Worm (Caenorhabditis elegans) whole organism, L2 larva: Measurements from ENCODE around the gene irld-11.

Source experiments
- C34F6.9 ChIP-seq: fragments of 150-350 bp; optimal IDR thresholded peaks from 2 replicates; lab custom pipeline; 2014; ENCODE audit warnings: missing biosample characterization, missing genetic modification characterization
- F13H6.1 ChIP-seq: sonication (generic microtip); optimal IDR thresholded peaks from 2 replicates; lab custom pipeline; 2016; ENCODE audit warnings: missing genetic modification characterization, missing compliant biosample characterization
- R02D3.7 ChIP-seq: fragments of 150-350 bp; optimal IDR thresholded peaks from 2 replicates; lab custom pipeline; 2014; ENCODE audit warnings: missing biosample characterization, missing genetic modification characterization
- Y55F3AM.14 ChIP-seq: fragments of 200-800 bp; sonication (Bioruptor generic); optimal IDR thresholded peaks from 2 replicates; lab custom pipeline; 2018; ENCODE audit warnings: mild to moderate bottlenecking, missing genetic modification characterization, missing compliant biosample characterization
- ZK546.5 ChIP-seq: sonication (generic microtip); optimal IDR thresholded peaks from 2 replicates; lab custom pipeline; 2017; ENCODE audit warnings: missing biosample characterization, missing genetic modification characterization
- alr-1 ChIP-seq: fragments of 150-350 bp; optimal IDR thresholded peaks from 2 replicates; lab custom pipeline; 2014; ENCODE audit warnings: missing biosample characterization, missing genetic modification characterization
- aly-2 ChIP-seq: fragments of 150-350 bp; optimal IDR thresholded peaks from 2 replicates; lab custom pipeline; 2014; ENCODE audit warnings: missing biosample characterization, missing genetic modification characterization
- ama-1 ChIP-seq: fragments of 150-350 bp; optimal IDR thresholded peaks from 2 replicates; lab custom pipeline; 2018; ENCODE audit warnings: inconsistent platforms
- ceh-16 ChIP-seq: fragments of 150-350 bp; optimal IDR thresholded peaks from 2 replicates; lab custom pipeline; 2014; ENCODE audit warnings: missing biosample characterization, missing genetic modification characterization
- ceh-82 ChIP-seq: fragments of 150-350 bp; optimal IDR thresholded peaks from 2 replicates; lab custom pipeline; 2014; ENCODE audit warnings: missing biosample characterization, missing genetic modification characterization
- dmd-4 ChIP-seq: sonication (generic microtip); optimal IDR thresholded peaks from 2 replicates; lab custom pipeline; 2017; ENCODE audit warnings: missing biosample characterization, missing genetic modification characterization
- egl-27 ChIP-seq: sonication (generic microtip); optimal IDR thresholded peaks from 3 replicates; lab custom pipeline; 2017; ENCODE audit warnings: missing biosample characterization, missing genetic modification reagents, missing genetic modification characterization
- elt-1 ChIP-seq: fragments of 150-350 bp; optimal IDR thresholded peaks from 2 replicates; lab custom pipeline; 2014; ENCODE audit warnings: missing biosample characterization, missing genetic modification characterization
- elt-3 ChIP-seq: sonication (generic microtip); optimal IDR thresholded peaks from 2 replicates; lab custom pipeline; 2017; ENCODE audit warnings: missing biosample characterization, missing genetic modification characterization
- lin-13 ChIP-seq: fragments of 150-350 bp; optimal IDR thresholded peaks from 2 replicates; lab custom pipeline; 2014; ENCODE audit warnings: missing biosample characterization, missing genetic modification reagents, missing genetic modification characterization
- lin-39 ChIP-seq: fragments of 150-350 bp; optimal IDR thresholded peaks from 2 replicates; lab custom pipeline; 2014; ENCODE audit warnings: missing biosample characterization, missing genetic modification reagents, missing genetic modification characterization
- lsy-2 ChIP-seq, 2 experiments: fragments of 150-350 bp in 1 of 2; sonication (generic microtip) in 1 of 2; optimal IDR thresholded peaks; 2 replicates each; lab custom pipeline; 2014 to 2017; ENCODE audit warnings: missing biosample characterization in 2 of 2, missing genetic modification characterization in 2 of 2
- mbf-1 ChIP-seq: sonication (generic microtip); optimal IDR thresholded peaks from 2 replicates; lab custom pipeline; 2017; ENCODE audit warnings: missing biosample characterization, missing genetic modification characterization
- mdl-1 ChIP-seq, 2 experiments: fragments of 150-350 bp in 1 of 2; sonication (generic microtip) in 1 of 2; optimal IDR thresholded peaks; 2 replicates each; lab custom pipeline; 2017; ENCODE audit warnings: missing biosample characterization in 2 of 2, missing genetic modification characterization in 2 of 2
- nhr-10 ChIP-seq: sonication (generic microtip); optimal IDR thresholded peaks from 2 replicates; lab custom pipeline; 2017; ENCODE audit warnings: missing biosample characterization, missing genetic modification characterization
- nhr-11 ChIP-seq: fragments of 150-350 bp; optimal IDR thresholded peaks from 2 replicates; lab custom pipeline; 2014; ENCODE audit warnings: missing biosample characterization, missing genetic modification characterization
- nhr-12 ChIP-seq: fragments of 150-350 bp; optimal IDR thresholded peaks from 2 replicates; lab custom pipeline; 2014; ENCODE audit warnings: missing biosample characterization, missing genetic modification characterization
- nhr-21 ChIP-seq: fragments of 150-350 bp; optimal IDR thresholded peaks from 2 replicates; lab custom pipeline; 2014; ENCODE audit warnings: missing biosample characterization, missing genetic modification characterization
- nhr-23 ChIP-seq: fragments of 150-350 bp; optimal IDR thresholded peaks from 2 replicates; lab custom pipeline; 2014; ENCODE audit warnings: missing biosample characterization, missing genetic modification reagents, missing genetic modification characterization
- nhr-25 ChIP-seq: fragments of 150-350 bp; sonication (generic microtip); optimal IDR thresholded peaks from 3 replicates; lab custom pipeline; 2014; ENCODE audit warnings: missing biosample characterization, missing genetic modification characterization
- nhr-6 ChIP-seq: fragments of 150-350 bp; optimal IDR thresholded peaks from 2 replicates; lab custom pipeline; 2014; ENCODE audit warnings: missing biosample characterization, missing genetic modification characterization
- nhr-77 ChIP-seq: fragments of 150-350 bp; optimal IDR thresholded peaks from 2 replicates; lab custom pipeline; 2014; ENCODE audit warnings: missing biosample characterization, missing genetic modification characterization
- sem-4 ChIP-seq: fragments of 150-350 bp; optimal IDR thresholded peaks from 2 replicates; lab custom pipeline; 2014; ENCODE audit warnings: missing biosample characterization, missing genetic modification reagents, missing genetic modification characterization
- skn-1 ChIP-seq: sonication (generic microtip); optimal IDR thresholded peaks from 2 replicates; lab custom pipeline; 2017; ENCODE audit warnings: missing biosample characterization, missing genetic modification characterization
- sma-3 ChIP-seq: sonication (generic microtip); optimal IDR thresholded peaks from 2 replicates; lab custom pipeline; 2016; ENCODE audit warnings: missing genetic modification reagents, missing genetic modification characterization, missing compliant biosample characterization
- sma-9 ChIP-seq, 2 experiments: fragments of 150-350 bp in 1 of 2; sonication (generic microtip) in 1 of 2; optimal IDR thresholded peaks; 2 replicates each; lab custom pipeline; 2014 to 2016; ENCODE audit warnings: missing genetic modification characterization in 2 of 2, mild to moderate bottlenecking in 1 of 2, missing biosample characterization in 1 of 2, missing compliant biosample characterization in 1 of 2, missing genetic modification reagents in 1 of 2, moderate library complexity in 1 of 2
- snpc-4 ChIP-seq: fragments of 150-350 bp; optimal IDR thresholded peaks from 2 replicates; lab custom pipeline; 2014; ENCODE audit warnings: missing biosample characterization, missing genetic modification characterization
- unc-39 ChIP-seq: fragments of 150-350 bp; optimal IDR thresholded peaks from 2 replicates; lab custom pipeline; 2014; ENCODE audit warnings: missing biosample characterization, missing genetic modification characterization
- unc-55 ChIP-seq: fragments of 150-350 bp; sonication (generic microtip); optimal IDR thresholded peaks from 3 replicates; lab custom pipeline; 2014; ENCODE audit warnings: missing biosample characterization, missing genetic modification reagents, missing genetic modification characterization
- unc-62 ChIP-seq: fragments of 150-350 bp; optimal IDR thresholded peaks from 2 replicates; lab custom pipeline; 2014; ENCODE audit warnings: missing biosample characterization, missing genetic modification reagents, missing genetic modification characterization
- zag-1 ChIP-seq: fragments of 150-350 bp; optimal IDR thresholded peaks from 2 replicates; lab custom pipeline; 2014; ENCODE audit warnings: missing biosample characterization, missing genetic modification characterization
- ztf-1 ChIP-seq: fragments of 200-800 bp; sonication (Bioruptor generic); conservative IDR thresholded peaks from 2 replicates; pipeline ENCODE4 v1.3.6; 2022; ENCODE audit warnings: missing genetic modification characterization, missing compliant biosample characterization
- ztf-11 ChIP-seq: sonication (generic microtip); optimal IDR thresholded peaks from 2 replicates; lab custom pipeline; 2017; ENCODE audit warnings: missing biosample characterization, missing genetic modification characterization

The irld-11 gene

DNA sequence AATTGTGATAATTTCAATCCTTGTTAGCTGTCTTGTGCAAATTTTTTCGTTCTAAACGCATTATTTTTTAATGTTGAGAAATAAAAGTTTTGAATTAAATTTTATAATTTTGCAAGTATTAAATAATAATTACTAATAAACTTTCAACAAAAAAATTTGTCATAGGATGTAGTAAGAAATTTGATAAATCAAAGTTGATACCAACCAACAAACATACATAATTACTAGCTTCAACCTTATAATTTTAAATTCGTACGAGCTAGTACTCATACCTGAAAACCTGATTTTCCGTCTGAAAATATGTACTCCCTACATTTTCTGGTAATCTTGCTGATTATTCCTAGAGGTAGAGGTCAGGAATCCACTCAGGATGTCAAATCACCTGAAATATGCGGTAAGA, 3.9 kb upstream of the irld-11 start, which contains the start of gene irld-44:
Gene irld-44 (plus strand): TSS at position 301 of the 400 bp plus-strand sequence.
- no peak for TF ChIP-seq elt-3 (tag; lab: Kevin White, UChicago)
- TF ChIP-seq mbf-1 (tag; lab: Kevin White, UChicago), result no peak
- TF ChIP-seq ceh-16 (tag; lab: Kevin White, UChicago), result no peak
- TF ChIP-seq mdl-1 (tag; optimal IDR thresholded peaks at IDR 0.05; lab: Kevin White, UChicago), result no peak
- TF ChIP-seq sma-3, result no peak
- no peak for TF ChIP-seq sma-9 (GFP tag; optimal IDR thresholded peaks at IDR 0.05; lab: Kevin White, UChicago)
- TF ChIP-seq sma-9 (tag; optimal IDR thresholded peaks at IDR 0.05; lab: Kevin White, UChicago), result no peak
- no peak for TF ChIP-seq ztf-11 (tag; lab: Kevin White, UChicago)
- TF ChIP-seq ama-1, result no peak
- no peak for TF ChIP-seq lin-13
- no peak for TF ChIP-seq R02D3.7 (tag; lab: Kevin White, UChicago)
- TF ChIP-seq nhr-77 (tag; lab: Kevin White, UChicago), result no peak
- no peak for TF ChIP-seq nhr-23 (tag; lab: Kevin White, UChicago)
- TF ChIP-seq elt-1 (tag; lab: Kevin White, UChicago), result no peak
- TF ChIP-seq alr-1 (tag; lab: Kevin White, UChicago), result no peak
- no peak for TF ChIP-seq aly-2 (tag; lab: Kevin White, UChicago)
- no peak for TF ChIP-seq nhr-11 (tag; lab: Kevin White, UChicago)
- TF ChIP-seq snpc-4 (tag; lab: Kevin White, UChicago), result no peak
- TF ChIP-seq ceh-82 (tag; lab: Kevin White, UChicago), result no peak
- TF ChIP-seq, all 48 proteins: peak for 0

DNA sequence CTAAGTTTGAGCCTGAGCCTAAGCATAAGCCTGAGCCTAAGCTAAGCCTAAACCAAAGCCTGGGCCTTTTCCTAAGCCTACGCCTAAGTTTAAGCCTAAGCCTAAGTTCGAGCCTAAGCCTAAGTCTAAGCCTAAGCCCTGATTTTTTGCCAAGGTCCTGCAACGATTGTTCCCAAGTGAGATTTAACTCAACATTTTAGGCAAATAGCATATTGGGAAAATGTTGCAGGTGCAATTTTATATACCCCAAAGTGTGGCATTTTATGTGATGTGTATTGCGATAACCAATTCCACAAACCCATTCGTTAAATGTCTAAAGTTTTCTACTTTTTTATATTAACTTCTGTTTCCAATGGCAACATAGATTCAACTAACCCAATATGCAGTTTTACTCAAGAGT, 7.3 kb downstream of the irld-11 start, which contains the start of gene irld-40:
Gene irld-40 (plus strand): TSS at position 301 of the 400 bp plus-strand sequence.
- TF ChIP-seq dmd-4 (tag; lab: Kevin White, UChicago) (no peak), unc-62 (GFP tag; lab: Kevin White, UChicago) (no peak), egl-27 (tag; lab: Kevin White, UChicago) (no peak), lin-13 (no peak), Y55F3AM.14 (no peak), nhr-6 (tag; lab: Kevin White, UChicago) (no peak), lin-39 (tag; lab: Kevin White, UChicago) (no peak), skn-1 (tag; lab: Kevin White, UChicago) (no peak), nhr-12 (tag; lab: Kevin White, UChicago) (no peak), lsy-2 (tag; optimal IDR thresholded peaks at IDR 0.05; lab: Kevin White, UChicago) (no peak), sem-4 (no peak), C34F6.9 (tag; lab: Kevin White, UChicago) (no peak), elt-1 (tag; lab: Kevin White, UChicago) (no peak), R02D3.7 (tag; lab: Kevin White, UChicago) (no peak), ZK546.5 (tag; lab: Kevin White, UChicago) (no peak), unc-55 (GFP tag; lab: Kevin White, UChicago) (no peak), ceh-16 (tag; lab: Kevin White, UChicago) (no peak), ceh-82 (tag; lab: Kevin White, UChicago) (no peak)

- TF ChIP-seq unc-55 (GFP tag; lab: Kevin White, UChicago) (no peak), nhr-21 (tag; lab: Kevin White, UChicago) (no peak), nhr-12 (tag; lab: Kevin White, UChicago) (no peak), skn-1 (tag; lab: Kevin White, UChicago) (no peak), nhr-11 (tag; lab: Kevin White, UChicago) (no peak), Y55F3AM.14 (no peak), ztf-11 (tag; lab: Kevin White, UChicago) (no peak), snpc-4 (tag; lab: Kevin White, UChicago) (no peak), ztf-1 (no peak), lin-39 (tag; lab: Kevin White, UChicago) (no peak), sem-4 (no peak), unc-62 (GFP tag; lab: Kevin White, UChicago) (no peak), egl-27 (tag; lab: Kevin White, UChicago) (no peak), elt-1 (tag; lab: Kevin White, UChicago) (no peak), ceh-16 (tag; lab: Kevin White, UChicago) (no peak)
Observed at ce11 chrV:1664921-1665320, 10.0 kb downstream of the irld-11 start, which contains the start of gene K04F1.9. Gene K04F1.9 (plus strand): TSS chrV:1665221.

ce11 chrV:1666904-1667303, 12.0 kb downstream of the irld-11 start, which contains the start of gene K04F1.8:
Gene K04F1.8 (plus strand): TSS chrV:1667204.
- no peak for TF ChIP-seq nhr-6 (tag; lab: Kevin White, UChicago)
- no peak for TF ChIP-seq elt-1 (tag; lab: Kevin White, UChicago)
- TF ChIP-seq unc-55 (GFP tag; lab: Kevin White, UChicago), result no peak
- no peak for TF ChIP-seq F13H6.1 (tag; lab: Kevin White, UChicago)
- TF ChIP-seq ZK546.5 (tag; lab: Kevin White, UChicago), result no peak
- TF ChIP-seq ama-1, result no peak
- TF ChIP-seq ceh-82 (tag; lab: Kevin White, UChicago), result no peak
- no peak for TF ChIP-seq nhr-11 (tag; lab: Kevin White, UChicago)
- TF ChIP-seq zag-1 (tag; lab: Kevin White, UChicago), result no peak
- TF ChIP-seq alr-1 (tag; lab: Kevin White, UChicago), result no peak
- TF ChIP-seq ztf-1, result no peak
- no peak for TF ChIP-seq unc-39
- no peak for TF ChIP-seq nhr-10
- TF ChIP-seq snpc-4 (tag; lab: Kevin White, UChicago), result no peak
- no peak for TF ChIP-seq nhr-25 (tag; lab: Kevin White, UChicago)
- TF ChIP-seq lin-13, result no peak
- no peak for TF ChIP-seq dmd-4 (tag; lab: Kevin White, UChicago)
- no peak for TF ChIP-seq R02D3.7 (tag; lab: Kevin White, UChicago)
- TF ChIP-seq, all 48 proteins: peak for 0
